Comparison of ENCODE assay signal across 5 worm cellular contexts in genomic region chrIV:15570770-15571169, ce11.
A peak's percentile ranks its signal among the peaks of the same experiment; 100 is the strongest.
TF ChIP-seq lines count a peak whose summit lies in the region.

No protein-coding gene starts in this region.

TF ChIP-seq in whole organism, L1 larva, 84 proteins besides CTCF, POLR2A, EP300 and RAD21 (continues in another document):
- TF ChIP-seq mdl-1 (tag; optimal IDR thresholded peaks at IDR 0.05; lab: Kevin White, UChicago) = peak in 1 of 2 experiments; percentile 81
- peak; percentile 77 to 94 for TF ChIP-seq ztf-11 (tag; optimal IDR thresholded peaks at IDR 0.05; lab: Kevin White, UChicago)
- TF ChIP-seq nhr-85 (tag; lab: Kevin White, UChicago) = peak; percentile 99
- TF ChIP-seq pqm-1 (tag; optimal IDR thresholded peaks at IDR 0.05; lab: Kevin White, UChicago) = no peak
- TF ChIP-seq ceh-63 (GFP tag; optimal IDR thresholded peaks at IDR 0.05; lab: Kevin White, UChicago) = no peak
- TF ChIP-seq nhr-11 (tag; optimal IDR thresholded peaks at IDR 0.05; lab: Kevin White, UChicago) = peak; percentile 93
- no peak for TF ChIP-seq sptf-1 (tag; optimal IDR thresholded peaks at IDR 0.05; lab: Kevin White, UChicago)
- peak; percentile 98 for TF ChIP-seq dsc-1 (tag; optimal IDR thresholded peaks at IDR 0.05; lab: Kevin White, UChicago)
- TF ChIP-seq ceh-88 (GFP tag; IDR thresholded peaks at IDR 0.05; lab: Robert Waterston, UW) = peak; percentile 69
- TF ChIP-seq aha-1 (tag; optimal IDR thresholded peaks at IDR 0.05; lab: Kevin White, UChicago) = peak; percentile 12
- peak; percentile 11 for TF ChIP-seq mef-2 (tag; optimal IDR thresholded peaks at IDR 0.05; lab: Kevin White, UChicago)
- no peak for TF ChIP-seq hlh-17 (GFP tag; optimal IDR thresholded peaks at IDR 0.05; lab: Kevin White, UChicago; ENCODE audit: borderline replicate concordance)
- peak; percentile 64 for TF ChIP-seq zag-1 (tag; optimal IDR thresholded peaks at IDR 0.05; lab: Kevin White, UChicago)
- peak; percentile 67 for TF ChIP-seq mep-1 (tag; optimal IDR thresholded peaks at IDR 0.05; lab: Kevin White, UChicago)
- peak; percentile 94 for TF ChIP-seq aly-2 (tag; optimal IDR thresholded peaks at IDR 0.05; lab: Kevin White, UChicago)
- peak; percentile 87 for TF ChIP-seq lin-39 (tag; optimal IDR thresholded peaks at IDR 0.05; lab: Kevin White, UChicago)
- TF ChIP-seq ceh-82 (tag; optimal IDR thresholded peaks at IDR 0.05; lab: Kevin White, UChicago) = peak; percentile 47 to 87 (median 69)
- TF ChIP-seq pax-3 (tag; optimal IDR thresholded peaks at IDR 0.05; lab: Kevin White, UChicago) = peak; percentile 90

TF ChIP-seq in whole organism, L3 larva, 47 proteins besides CTCF, POLR2A, EP300 and RAD21 (continues in another document):
- TF ChIP-seq ceh-9 (tag; optimal IDR thresholded peaks at IDR 0.05; lab: Kevin White, UChicago) (no peak), nhr-23 (tag; optimal IDR thresholded peaks at IDR 0.05; lab: Kevin White, UChicago) (peak; percentile 85), nhr-12 (tag; optimal IDR thresholded peaks at IDR 0.05; lab: Kevin White, UChicago) (no peak), tbx-2 (tag; optimal IDR thresholded peaks at IDR 0.05; lab: Kevin White, UChicago) (peak; percentile 77), fkh-10 (GFP tag; optimal IDR thresholded peaks at IDR 0.05; lab: Kevin White, UChicago) (peak; percentile 8), nhr-67 (tag; optimal IDR thresholded peaks at IDR 0.05; lab: Kevin White, UChicago) (no peak), mml-1 (tag; optimal IDR thresholded peaks at IDR 0.05; lab: Kevin White, UChicago) (no peak), pqm-1 (tag; optimal IDR thresholded peaks at IDR 0.05; lab: Kevin White, UChicago) (peak; percentile 0), ZK546.5 (tag; optimal IDR thresholded peaks at IDR 0.05; lab: Kevin White, UChicago) (no peak), nhr-76 (tag; optimal IDR thresholded peaks at IDR 0.05; lab: Kevin White, UChicago) (no peak), elt-2 (tag; optimal IDR thresholded peaks at IDR 0.05; lab: Kevin White, UChicago) (peak; percentile 70), egl-5 (tag; optimal IDR thresholded peaks at IDR 0.05; lab: Kevin White, UChicago) (peak; percentile 85), nhr-43 (tag; optimal IDR thresholded peaks at IDR 0.05; lab: Kevin White, UChicago; ENCODE audit: poor library complexity, severe bottlenecking) (peak; percentile 88), aly-2 (tag; optimal IDR thresholded peaks at IDR 0.05; lab: Kevin White, UChicago) (no peak), ama-1 (optimal IDR thresholded peaks at IDR 0.05; lab: Kevin White, UChicago) (peak; percentile 7), ztf-11 (tag; optimal IDR thresholded peaks at IDR 0.05; lab: Kevin White, UChicago) (no peak), zag-1 (tag; optimal IDR thresholded peaks at IDR 0.05; lab: Kevin White, UChicago) (peak; percentile 6), mdl-1 (tag; optimal IDR thresholded peaks at IDR 0.05; lab: Kevin White, UChicago) (peak; percentile 15), ceh-16 (tag; optimal IDR thresholded peaks at IDR 0.05; lab: Kevin White, UChicago) (no peak)

TF ChIP-seq in whole organism, early embryonic, 17 proteins besides CTCF, POLR2A, EP300 and RAD21:
- peak; percentile 48 for TF ChIP-seq F13C5.2 (tag; optimal IDR thresholded peaks at IDR 0.05; lab: Kevin White, UChicago)
- no peak for TF ChIP-seq hmbx-1 (tag; optimal IDR thresholded peaks at IDR 0.05; lab: Kevin White, UChicago)

TF ChIP-seq in whole organism, midembryonic, 9 proteins besides CTCF, POLR2A, EP300 and RAD21:
- peak; percentile 71; the same call in 1 of the 2 replicates for TF ChIP-seq flt-1 (GFP tag; IDR thresholded peaks at IDR 0.05; lab: Robert Waterston, UW)
- peak; percentile 95 for TF ChIP-seq T22C8.4 (GFP tag; IDR thresholded peaks at IDR 0.05; lab: Robert Waterston, UW)
- no peak for TF ChIP-seq ztf-29 (GFP tag; IDR thresholded peaks at IDR 0.05; lab: Robert Waterston, UW)
- TF ChIP-seq ztf-23 (GFP tag; IDR thresholded peaks at IDR 0.05; lab: Robert Waterston, UW) = peak; percentile 6; the same call in 1 of the 2 replicates
- peak; percentile 48 for TF ChIP-seq cog-1 (tag; optimal IDR thresholded peaks at IDR 0.05; lab: Kevin White, UChicago)

TF ChIP-seq in whole organism, young adult, 124 proteins besides CTCF, POLR2A, EP300 and RAD21 (continues in another document):
- TF ChIP-seq zim-3 (tag; optimal IDR thresholded peaks at IDR 0.05; lab: Kevin White, UChicago) (no peak), ztf-6 (GFP tag; IDR thresholded peaks at IDR 0.05; lab: Robert Waterston, UW) (no peak), Y53G8AR.9 (GFP tag; conservative IDR thresholded peaks at IDR 0.05; lab: Robert Waterston, UW) (no peak), F52B5.7 (tag; optimal IDR thresholded peaks at IDR 0.05; lab: Kevin White, UChicago) (no peak), bed-2 (GFP tag; IDR thresholded peaks at IDR 0.05; lab: Robert Waterston, UW) (no peak), B0019.2 (GFP tag; conservative IDR thresholded peaks at IDR 0.05; lab: Robert Waterston, UW) (no peak), ztf-25 (GFP tag; IDR thresholded peaks at IDR 0.05; lab: Robert Waterston, UW) (no peak), Y67H2A.10 (GFP tag; conservative IDR thresholded peaks at IDR 0.05; lab: Robert Waterston, UW) (no peak), egl-18 (GFP tag; IDR thresholded peaks at IDR 0.05; lab: Robert Waterston, UW) (no peak), ceh-79 (tag; optimal IDR thresholded peaks at IDR 0.05; lab: Kevin White, UChicago) (no peak), F37B4.10 (GFP tag; IDR thresholded peaks at IDR 0.05; lab: Robert Waterston, UW) (no peak), K12H6.12 (tag; optimal IDR thresholded peaks at IDR 0.05; lab: Kevin White, UChicago) (peak; percentile 59), akir-1 (GFP tag; optimal IDR thresholded peaks at IDR 0.05; lab: Kevin White, UChicago) (no peak), mes-4 (tag; optimal IDR thresholded peaks at IDR 0.05; lab: Kevin White, UChicago) (no peak), egl-44 (GFP tag; IDR thresholded peaks at IDR 0.05; lab: Robert Waterston, UW) (no peak), snpc-1.1 (tag; optimal IDR thresholded peaks at IDR 0.05; lab: Kevin White, UChicago; ENCODE audit: insufficient read depth) (no peak), ceh-58 (GFP tag; IDR thresholded peaks at IDR 0.05; lab: Robert Waterston, UW) (no peak), F33H1.4 (GFP tag; IDR thresholded peaks at IDR 0.05; lab: Robert Waterston, UW) (no peak), madf-8 (GFP tag; conservative IDR thresholded peaks at IDR 0.05; lab: Robert Waterston, UW) (no peak), xnd-1 (tag; optimal IDR thresholded peaks at IDR 0.05; lab: Kevin White, UChicago) (no peak), ceh-27 (GFP tag; optimal IDR thresholded peaks at IDR 0.05; lab: Kevin White, UChicago) (no peak), C06A6.2 (GFP tag; conservative IDR thresholded peaks at IDR 0.05; lab: Robert Waterston, UW) (peak; percentile 70), nfya-1 (tag; optimal IDR thresholded peaks at IDR 0.05; lab: Kevin White, UChicago; ENCODE audit: borderline replicate concordance, insufficient read depth) (no peak), tbx-9 (tag; optimal IDR thresholded peaks at IDR 0.05; lab: Kevin White, UChicago; ENCODE audit: borderline replicate concordance) (no peak), nhr-80 (tag; optimal IDR thresholded peaks at IDR 0.05; lab: Kevin White, UChicago) (no peak), ceh-100 (GFP tag; IDR thresholded peaks at IDR 0.05; lab: Robert Waterston, UW) (no peak), pha-4 (tag; optimal IDR thresholded peaks at IDR 0.05; lab: Kevin White, UChicago) (peak; percentile 39), ets-4 (GFP tag; optimal IDR thresholded peaks at IDR 0.05; lab: Kevin White, UChicago) (no peak), B0336.3 (GFP tag; IDR thresholded peaks at IDR 0.05; lab: Robert Waterston, UW) (no peak), ZK185.1 (tag; optimal IDR thresholded peaks at IDR 0.05; lab: Kevin White, UChicago; ENCODE audit: poor library complexity, severe bottlenecking) (peak; percentile 81), sdz-38 (tag; optimal IDR thresholded peaks at IDR 0.05; lab: Kevin White, UChicago) (no peak), rpc-1 (optimal IDR thresholded peaks at IDR 0.05; lab: Kevin White, UChicago) (no peak), rpc-1 (tag; optimal IDR thresholded peaks at IDR 0.05; lab: Kevin White, UChicago) (no peak), lin-35 (GFP tag; optimal IDR thresholded peaks at IDR 0.05; lab: Kevin White, UChicago) (peak in 1 of 3 experiments; percentile 11), tbp1 (GFP tag; optimal IDR thresholded peaks at IDR 0.05; lab: Kevin White, UChicago) (peak; percentile 37), nfyb-1 (GFP tag; IDR thresholded peaks at IDR 0.05; lab: Robert Waterston, UW) (peak; percentile 98), lsy-27 (tag; optimal IDR thresholded peaks at IDR 0.05; lab: Kevin White, UChicago; ENCODE audit: borderline replicate concordance, insufficient read depth) (no peak), unc-130 (GFP tag; optimal IDR thresholded peaks at IDR 0.05; lab: Kevin White, UChicago) (no peak), lag-1 (GFP tag; IDR thresholded peaks at IDR 0.05; lab: Robert Waterston, UW) (no peak), F57C9.4 (tag; optimal IDR thresholded peaks at IDR 0.05; lab: Kevin White, UChicago) (no peak), ztf-26 (tag; optimal IDR thresholded peaks at IDR 0.05; lab: Kevin White, UChicago) (peak; percentile 76), ztf-22 (GFP tag; optimal IDR thresholded peaks at IDR 0.05; lab: Kevin White, UChicago) (no peak), hlh-26 (GFP tag; conservative IDR thresholded peaks at IDR 0.05; lab: Robert Waterston, UW) (no peak), F22D6.2 (tag; optimal IDR thresholded peaks at IDR 0.05; lab: Kevin White, UChicago) (peak; percentile 44), sea-2 (GFP tag; IDR thresholded peaks at IDR 0.05; lab: Robert Waterston, UW) (no peak), attf-3 (GFP tag; conservative IDR thresholded peaks at IDR 0.05; lab: Robert Waterston, UW) (no peak), attf-5 (GFP tag; optimal IDR thresholded peaks at IDR 0.05; lab: Kevin White, UChicago) (no peak), snpc-4 (GFP tag; optimal IDR thresholded peaks at IDR 0.05; lab: Kevin White, UChicago) (no peak), snpc-4 (tag; optimal IDR thresholded peaks at IDR 0.05; lab: Kevin White, UChicago) (peak in 3 of 4 experiments; percentile 67 to 74 (median 72)), mel-28 (tag; optimal IDR thresholded peaks at IDR 0.05; lab: Kevin White, UChicago; ENCODE audit: borderline replicate concordance) (peak; percentile 30), lsl-1 (GFP tag; optimal IDR thresholded peaks at IDR 0.05; lab: Kevin White, UChicago) (no peak), ama-1 (optimal IDR thresholded peaks at IDR 0.05; lab: Kevin White, UChicago) (no peak), ama-1 (GFP tag; optimal IDR thresholded peaks at IDR 0.05; lab: Kevin White, UChicago) (no peak), Y79H2A.3 (GFP tag; conservative IDR thresholded peaks at IDR 0.05; lab: Robert Waterston, UW) (no peak)

Comparison
In these comparisons a context has a peak if more than half of its experiments do, and no peak if none do; other contexts are left out.
1. Of the 8 proteins assayed by ChIP-seq in both whole organism, young adult and whole organism, L1 larva: peak only in whole organism, young adult: none; only in whole organism, L1 larva: ama-1, dpl-1, efl-1, nhr-90 and unc-130; in both: snpc-4; in neither: 1; mixed calls (peak in some experiments, not most) for 1.